Worm (Caenorhabditis elegans) whole organism, L2 larva: Measurements from ENCODE around the gene W05H9.2.
A peak's percentile ranks its signal among the peaks of the same experiment; 100 is the strongest.

Experiments used
- C34F6.9 ChIP-seq: fragments of 150-350 bp; optimal IDR thresholded peaks from 2 replicates; lab custom pipeline; 2014; ENCODE audit warnings: missing biosample characterization, missing genetic modification characterization
- R02D3.7 ChIP-seq: fragments of 150-350 bp; optimal IDR thresholded peaks from 2 replicates; lab custom pipeline; 2014; ENCODE audit warnings: missing biosample characterization, missing genetic modification characterization
- Y55F3AM.14 ChIP-seq: fragments of 200-800 bp; sonication (Bioruptor generic); optimal IDR thresholded peaks from 2 replicates; lab custom pipeline; 2018; ENCODE audit warnings: mild to moderate bottlenecking, missing genetic modification characterization, missing compliant biosample characterization
- ZK546.5 ChIP-seq: sonication (generic microtip); optimal IDR thresholded peaks from 2 replicates; lab custom pipeline; 2017; ENCODE audit warnings: missing biosample characterization, missing genetic modification characterization
- alr-1 ChIP-seq: fragments of 150-350 bp; optimal IDR thresholded peaks from 2 replicates; lab custom pipeline; 2014; ENCODE audit warnings: missing biosample characterization, missing genetic modification characterization
- aly-2 ChIP-seq: fragments of 150-350 bp; optimal IDR thresholded peaks from 2 replicates; lab custom pipeline; 2014; ENCODE audit warnings: missing biosample characterization, missing genetic modification characterization
- ama-1 ChIP-seq: fragments of 150-350 bp; optimal IDR thresholded peaks from 2 replicates; lab custom pipeline; 2018; ENCODE audit warnings: inconsistent platforms
- blmp-1 ChIP-seq: sonication (generic microtip); optimal IDR thresholded peaks from 2 replicates; lab custom pipeline; 2017; ENCODE audit warnings: missing genetic modification characterization, mild to moderate bottlenecking, missing compliant biosample characterization, antibody characterized with exemption, moderate library complexity; ENCODE audit not compliant: insufficient read depth
- ceh-16 ChIP-seq: fragments of 150-350 bp; optimal IDR thresholded peaks from 2 replicates; lab custom pipeline; 2014; ENCODE audit warnings: missing biosample characterization, missing genetic modification characterization
- ceh-82 ChIP-seq: fragments of 150-350 bp; optimal IDR thresholded peaks from 2 replicates; lab custom pipeline; 2014; ENCODE audit warnings: missing biosample characterization, missing genetic modification characterization
- crh-2 ChIP-seq: sonication (generic microtip); optimal IDR thresholded peaks from 2 replicates; lab custom pipeline; 2017; ENCODE audit warnings: missing biosample characterization, missing genetic modification characterization
- dmd-4 ChIP-seq: sonication (generic microtip); optimal IDR thresholded peaks from 2 replicates; lab custom pipeline; 2017; ENCODE audit warnings: missing biosample characterization, missing genetic modification characterization
- egl-27 ChIP-seq: sonication (generic microtip); optimal IDR thresholded peaks from 3 replicates; lab custom pipeline; 2017; ENCODE audit warnings: missing biosample characterization, missing genetic modification reagents, missing genetic modification characterization
- elt-1 ChIP-seq: fragments of 150-350 bp; optimal IDR thresholded peaks from 2 replicates; lab custom pipeline; 2014; ENCODE audit warnings: missing biosample characterization, missing genetic modification characterization
- elt-3 ChIP-seq: sonication (generic microtip); optimal IDR thresholded peaks from 2 replicates; lab custom pipeline; 2017; ENCODE audit warnings: missing biosample characterization, missing genetic modification characterization
- fos-1 ChIP-seq: fragments of 150-350 bp; optimal IDR thresholded peaks from 2 replicates; lab custom pipeline; 2014; ENCODE audit warnings: missing biosample characterization, missing genetic modification characterization
- gmeb-1 ChIP-seq: fragments of 150-350 bp; optimal IDR thresholded peaks from 2 replicates; lab custom pipeline; 2014; ENCODE audit warnings: missing biosample characterization, missing genetic modification characterization
- lin-13 ChIP-seq: fragments of 150-350 bp; optimal IDR thresholded peaks from 2 replicates; lab custom pipeline; 2014; ENCODE audit warnings: missing biosample characterization, missing genetic modification reagents, missing genetic modification characterization
- lin-39 ChIP-seq: fragments of 150-350 bp; optimal IDR thresholded peaks from 2 replicates; lab custom pipeline; 2014; ENCODE audit warnings: missing biosample characterization, missing genetic modification reagents, missing genetic modification characterization
- lsy-2 ChIP-seq, 2 experiments: fragments of 150-350 bp in 1 of 2; sonication (generic microtip) in 1 of 2; optimal IDR thresholded peaks; 2 replicates each; lab custom pipeline; 2014 to 2017; ENCODE audit warnings: missing biosample characterization in 2 of 2, missing genetic modification characterization in 2 of 2
- mbf-1 ChIP-seq: sonication (generic microtip); optimal IDR thresholded peaks from 2 replicates; lab custom pipeline; 2017; ENCODE audit warnings: missing biosample characterization, missing genetic modification characterization
- mdl-1 ChIP-seq, 2 experiments: fragments of 150-350 bp in 1 of 2; sonication (generic microtip) in 1 of 2; optimal IDR thresholded peaks; 2 replicates each; lab custom pipeline; 2017; ENCODE audit warnings: missing biosample characterization in 2 of 2, missing genetic modification characterization in 2 of 2
- nhr-10 ChIP-seq: sonication (generic microtip); optimal IDR thresholded peaks from 2 replicates; lab custom pipeline; 2017; ENCODE audit warnings: missing biosample characterization, missing genetic modification characterization
- nhr-11 ChIP-seq: fragments of 150-350 bp; optimal IDR thresholded peaks from 2 replicates; lab custom pipeline; 2014; ENCODE audit warnings: missing biosample characterization, missing genetic modification characterization
- nhr-12 ChIP-seq: fragments of 150-350 bp; optimal IDR thresholded peaks from 2 replicates; lab custom pipeline; 2014; ENCODE audit warnings: missing biosample characterization, missing genetic modification characterization
- nhr-129 ChIP-seq: fragments of 150-350 bp; optimal IDR thresholded peaks from 2 replicates; lab custom pipeline; 2014; ENCODE audit warnings: missing biosample characterization, missing genetic modification characterization
- nhr-21 ChIP-seq: fragments of 150-350 bp; optimal IDR thresholded peaks from 2 replicates; lab custom pipeline; 2014; ENCODE audit warnings: missing biosample characterization, missing genetic modification characterization
- nhr-23 ChIP-seq: fragments of 150-350 bp; optimal IDR thresholded peaks from 2 replicates; lab custom pipeline; 2014; ENCODE audit warnings: missing biosample characterization, missing genetic modification reagents, missing genetic modification characterization
- nhr-237 ChIP-seq: fragments of 150-350 bp; optimal IDR thresholded peaks from 2 replicates; lab custom pipeline; 2014; ENCODE audit warnings: missing biosample characterization, missing genetic modification characterization
- nhr-25 ChIP-seq: fragments of 150-350 bp; sonication (generic microtip); optimal IDR thresholded peaks from 3 replicates; lab custom pipeline; 2014; ENCODE audit warnings: missing biosample characterization, missing genetic modification characterization
- nhr-6 ChIP-seq: fragments of 150-350 bp; optimal IDR thresholded peaks from 2 replicates; lab custom pipeline; 2014; ENCODE audit warnings: missing biosample characterization, missing genetic modification characterization
- nhr-77 ChIP-seq: fragments of 150-350 bp; optimal IDR thresholded peaks from 2 replicates; lab custom pipeline; 2014; ENCODE audit warnings: missing biosample characterization, missing genetic modification characterization
- peb-1 ChIP-seq: fragments of 150-350 bp; optimal IDR thresholded peaks from 2 replicates; lab custom pipeline; 2014; ENCODE audit warnings: missing biosample characterization, missing genetic modification characterization
- sem-4 ChIP-seq: fragments of 150-350 bp; optimal IDR thresholded peaks from 2 replicates; lab custom pipeline; 2014; ENCODE audit warnings: missing biosample characterization, missing genetic modification reagents, missing genetic modification characterization
- skn-1 ChIP-seq: sonication (generic microtip); optimal IDR thresholded peaks from 2 replicates; lab custom pipeline; 2017; ENCODE audit warnings: missing biosample characterization, missing genetic modification characterization
- sma-3 ChIP-seq: sonication (generic microtip); optimal IDR thresholded peaks from 2 replicates; lab custom pipeline; 2016; ENCODE audit warnings: missing genetic modification reagents, missing genetic modification characterization, missing compliant biosample characterization
- sma-9 ChIP-seq, 2 experiments: fragments of 150-350 bp in 1 of 2; sonication (generic microtip) in 1 of 2; optimal IDR thresholded peaks; 2 replicates each; lab custom pipeline; 2014 to 2016; ENCODE audit warnings: missing genetic modification characterization in 2 of 2, mild to moderate bottlenecking in 1 of 2, missing biosample characterization in 1 of 2, missing compliant biosample characterization in 1 of 2, missing genetic modification reagents in 1 of 2, moderate library complexity in 1 of 2
- snpc-4 ChIP-seq: fragments of 150-350 bp; optimal IDR thresholded peaks from 2 replicates; lab custom pipeline; 2014; ENCODE audit warnings: missing biosample characterization, missing genetic modification characterization
- unc-55 ChIP-seq: fragments of 150-350 bp; sonication (generic microtip); optimal IDR thresholded peaks from 3 replicates; lab custom pipeline; 2014; ENCODE audit warnings: missing biosample characterization, missing genetic modification reagents, missing genetic modification characterization
- zag-1 ChIP-seq: fragments of 150-350 bp; optimal IDR thresholded peaks from 2 replicates; lab custom pipeline; 2014; ENCODE audit warnings: missing biosample characterization, missing genetic modification characterization
- ztf-1 ChIP-seq: fragments of 200-800 bp; sonication (Bioruptor generic); conservative IDR thresholded peaks from 2 replicates; pipeline ENCODE4 v1.3.6; 2022; ENCODE audit warnings: missing genetic modification characterization, missing compliant biosample characterization
- ztf-11 ChIP-seq: sonication (generic microtip); optimal IDR thresholded peaks from 2 replicates; lab custom pipeline; 2017; ENCODE audit warnings: missing biosample characterization, missing genetic modification characterization
- ztf-4 ChIP-seq: fragments of 150-350 bp; optimal IDR thresholded peaks from 2 replicates; lab custom pipeline; 2014; ENCODE audit warnings: missing biosample characterization, missing genetic modification characterization

W05H9.2 gene

DNA sequence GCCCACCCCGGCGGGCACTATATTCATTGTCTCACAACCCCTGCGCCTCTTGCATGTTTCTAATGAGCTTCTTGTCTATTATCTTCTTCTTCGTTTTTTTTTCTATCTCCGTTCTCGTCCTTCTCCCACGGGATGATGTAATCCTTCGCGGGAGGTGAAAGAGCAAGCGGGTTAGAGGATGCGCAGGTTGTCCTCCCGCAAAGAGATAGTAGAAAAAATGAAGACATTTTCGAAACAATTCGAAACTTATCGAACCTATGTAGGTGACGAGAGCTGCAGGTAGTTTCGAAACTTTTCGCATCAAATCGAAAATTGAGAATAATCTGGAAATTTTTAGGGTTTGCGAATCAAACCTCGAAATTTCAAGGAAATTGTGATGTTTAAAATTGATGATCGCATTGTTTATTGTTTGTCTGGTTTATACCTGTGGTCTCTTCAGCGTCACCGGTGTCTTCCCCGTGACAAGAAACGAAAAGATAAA is 16.5 kb upstream of the W05H9.2 start (continued):
- TF ChIP-seq nhr-25 (tag; lab: Kevin White, UChicago), result peak; percentile 4
- TF ChIP-seq Y55F3AM.14, result no peak
- TF ChIP-seq lsy-2 (tag; optimal IDR thresholded peaks at IDR 0.05; lab: Kevin White, UChicago), result peak in 1 of 2 experiments; percentile 32
- no peak for TF ChIP-seq elt-1 (tag; lab: Kevin White, UChicago)
- TF ChIP-seq peb-1, result no peak
- TF ChIP-seq egl-27, result peak; percentile 49
- no peak for TF ChIP-seq skn-1 (tag; lab: Kevin White, UChicago)

DNA sequence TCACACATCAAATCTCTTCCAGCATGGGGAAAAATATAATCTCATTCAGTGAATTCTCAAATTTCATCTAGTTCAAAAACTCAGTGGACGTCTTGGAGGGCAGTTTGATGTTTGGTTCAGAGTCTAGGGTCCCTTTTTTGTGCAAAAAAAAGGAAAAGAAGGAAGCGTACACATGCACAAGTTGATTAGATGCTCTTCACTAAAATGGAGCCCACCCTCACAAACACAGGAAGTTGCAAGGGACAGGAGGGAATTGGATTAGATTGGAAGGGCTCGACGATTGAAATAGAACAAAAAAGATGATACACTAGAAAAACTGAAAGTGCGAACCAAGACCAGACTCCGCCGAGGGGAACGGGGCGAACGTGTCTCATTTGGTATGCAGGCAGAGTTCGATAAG is 16.0 kb upstream of the W05H9.2 start:
- TF ChIP-seq mbf-1 (tag; lab: Kevin White, UChicago), result no peak
- peak; percentile 30 for TF ChIP-seq sem-4 (tag; lab: Kevin White, UChicago)
- TF ChIP-seq nhr-12, result no peak
- peak; percentile 57 for TF ChIP-seq zag-1 (tag; lab: Kevin White, UChicago)
- TF ChIP-seq lsy-2 (tag; optimal IDR thresholded peaks at IDR 0.05; lab: Kevin White, UChicago), result peak in 1 of 2 experiments; percentile 4
- TF ChIP-seq sma-9 (GFP tag; optimal IDR thresholded peaks at IDR 0.05; lab: Kevin White, UChicago), result peak; percentile 62
- TF ChIP-seq sma-9 (tag; optimal IDR thresholded peaks at IDR 0.05; lab: Kevin White, UChicago), result no peak

DNA sequence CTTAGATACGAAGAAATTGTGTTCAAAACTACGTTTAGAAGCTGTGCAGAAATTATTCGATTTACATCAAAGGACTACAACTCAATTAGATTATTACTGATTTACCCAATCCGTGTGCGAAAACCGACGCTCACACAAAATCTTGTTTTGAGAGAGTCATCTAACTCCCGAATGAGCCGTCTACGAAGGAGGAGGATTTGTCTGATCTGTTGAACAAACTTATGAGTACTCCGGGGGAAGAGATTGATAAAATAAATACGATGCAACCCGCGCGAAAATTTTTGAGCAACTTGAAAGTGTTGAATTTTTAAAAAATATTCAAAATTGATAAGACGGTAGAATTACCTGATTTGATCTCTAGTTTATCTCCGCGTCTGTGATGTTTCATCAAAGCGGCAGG is 15.5 kb upstream of the W05H9.2 start:
- no peak for TF ChIP-seq nhr-11 (tag; lab: Kevin White, UChicago)
- TF ChIP-seq nhr-129 (tag; lab: Kevin White, UChicago), result no peak
- TF ChIP-seq lsy-2 (tag; optimal IDR thresholded peaks at IDR 0.05; lab: Kevin White, UChicago), result no peak
- TF ChIP-seq elt-1 (tag; lab: Kevin White, UChicago), result no peak
- TF ChIP-seq sma-9 (GFP tag; optimal IDR thresholded peaks at IDR 0.05; lab: Kevin White, UChicago), result peak; percentile 1
- no peak for TF ChIP-seq sma-9 (tag; optimal IDR thresholded peaks at IDR 0.05; lab: Kevin White, UChicago)
- no peak for TF ChIP-seq ceh-16
- TF ChIP-seq nhr-21 (tag; lab: Kevin White, UChicago), result peak; percentile 26
- TF ChIP-seq Y55F3AM.14, result no peak
- no peak for TF ChIP-seq C34F6.9 (tag; lab: Kevin White, UChicago)

DNA sequence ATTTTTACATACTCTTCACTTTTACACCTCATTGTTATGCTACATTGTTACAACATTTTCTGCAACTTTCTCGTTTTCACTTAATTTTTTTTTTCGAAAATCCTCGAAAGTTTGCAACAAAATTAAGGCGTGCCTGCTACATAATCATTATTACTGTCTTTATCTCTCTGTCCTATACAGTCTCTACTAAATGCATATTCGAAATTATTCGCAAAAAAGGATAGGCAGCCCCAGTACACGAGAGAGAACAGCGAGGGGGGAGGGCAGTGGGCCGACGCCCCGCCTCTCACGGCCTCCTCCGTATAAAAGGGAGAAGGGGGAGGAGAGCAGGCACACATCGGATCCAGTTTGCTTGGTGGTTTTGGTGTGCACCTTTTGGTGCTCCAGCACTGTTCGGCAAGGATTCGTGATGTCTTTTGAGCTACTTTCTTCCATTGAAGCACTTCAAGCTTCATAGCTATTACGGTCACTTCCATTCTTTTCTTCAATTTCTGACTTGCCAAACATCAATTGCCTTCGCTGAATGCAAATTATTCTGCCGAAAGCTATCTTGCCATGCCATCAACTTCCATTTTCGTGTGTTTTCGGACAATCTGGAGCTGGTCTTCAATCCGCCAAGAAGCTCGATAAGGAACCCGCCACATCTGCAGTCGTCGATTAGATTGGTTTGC is 14.8 kb upstream of the W05H9.2 start:
- TF ChIP-seq ztf-4 (tag; lab: Kevin White, UChicago), result no peak
- TF ChIP-seq nhr-77, result no peak
- peak; percentile 5 for TF ChIP-seq nhr-6 (tag; lab: Kevin White, UChicago)
- no peak for TF ChIP-seq crh-2 (tag; lab: Kevin White, UChicago)
- no peak for TF ChIP-seq aly-2 (tag; lab: Kevin White, UChicago)
- no peak for TF ChIP-seq egl-27
- no peak for TF ChIP-seq nhr-12
- no peak for TF ChIP-seq ceh-82 (tag; lab: Kevin White, UChicago)
- no peak for TF ChIP-seq zag-1 (tag; lab: Kevin White, UChicago)
- TF ChIP-seq fos-1 (tag; lab: Kevin White, UChicago), result peak; percentile 53
- TF ChIP-seq ztf-11 (tag; lab: Kevin White, UChicago), result no peak
- peak; percentile 49 for TF ChIP-seq lin-13 (GFP tag; lab: Kevin White, UChicago)
- no peak for TF ChIP-seq nhr-10
- no peak for TF ChIP-seq blmp-1
- no peak for TF ChIP-seq peb-1
- peak; percentile 37 for TF ChIP-seq nhr-129 (tag; lab: Kevin White, UChicago)
- TF ChIP-seq R02D3.7 (tag; lab: Kevin White, UChicago), result no peak
- TF ChIP-seq ceh-16, result no peak
- peak in 1 of 2 experiments; percentile 44 for TF ChIP-seq mdl-1 (tag; optimal IDR thresholded peaks at IDR 0.05; lab: Kevin White, UChicago)
- TF ChIP-seq dmd-4 (tag; lab: Kevin White, UChicago), result no peak
- TF ChIP-seq elt-3, result no peak
- TF ChIP-seq gmeb-1 (tag; lab: Kevin White, UChicago), result peak; percentile 21
- TF ChIP-seq sem-4 (tag; lab: Kevin White, UChicago), result no peak
- peak; percentile 64 for TF ChIP-seq sma-9 (GFP tag; optimal IDR thresholded peaks at IDR 0.05; lab: Kevin White, UChicago)
- TF ChIP-seq sma-9 (tag; optimal IDR thresholded peaks at IDR 0.05; lab: Kevin White, UChicago), result no peak
- no peak for TF ChIP-seq lin-39 (tag; lab: Kevin White, UChicago)
- no peak for TF ChIP-seq ZK546.5 (tag; lab: Kevin White, UChicago)
- TF ChIP-seq skn-1 (tag; lab: Kevin White, UChicago), result no peak
- peak; percentile 34 for TF ChIP-seq sma-3 (GFP tag; lab: Kevin White, UChicago)
- no peak for TF ChIP-seq mbf-1 (tag; lab: Kevin White, UChicago)
- no peak for TF ChIP-seq alr-1 (tag; lab: Kevin White, UChicago)
- TF ChIP-seq snpc-4 (tag; lab: Kevin White, UChicago), result no peak
- no peak for TF ChIP-seq nhr-11 (tag; lab: Kevin White, UChicago)
- TF ChIP-seq unc-55 (GFP tag; lab: Kevin White, UChicago), result no peak
- TF ChIP-seq nhr-237, result no peak
- TF ChIP-seq ztf-1, result no peak
- TF ChIP-seq nhr-21 (tag; lab: Kevin White, UChicago), result peak; percentile 20
- TF ChIP-seq elt-1 (tag; lab: Kevin White, UChicago), result no peak
- peak; percentile 98 for TF ChIP-seq ama-1 (lab: Kevin White, UChicago)
- no peak for TF ChIP-seq nhr-23 (tag; lab: Kevin White, UChicago)
- no peak for TF ChIP-seq nhr-25 (tag; lab: Kevin White, UChicago)
- TF ChIP-seq lsy-2 (tag; optimal IDR thresholded peaks at IDR 0.05; lab: Kevin White, UChicago), result peak in 1 of 2 experiments; percentile 7
